Worm (Caenorhabditis elegans) whole organism, L2 larva: ENCODE results near the gene B0334.13.
"Not testable (repeated sequence)": the region's sequence is repeated elsewhere in the genome, so short reads cannot be mapped to it uniquely, and the experiment has no call there.

Experiments used
- Y55F3AM.14 ChIP-seq: fragments of 200-800 bp; sonication (Bioruptor generic); optimal IDR thresholded peaks from 2 replicates; lab custom pipeline; 2018; ENCODE audit warnings: mild to moderate bottlenecking, missing genetic modification characterization, missing compliant biosample characterization
- aly-2 ChIP-seq: fragments of 150-350 bp; optimal IDR thresholded peaks from 2 replicates; lab custom pipeline; 2014; ENCODE audit warnings: missing biosample characterization, missing genetic modification characterization
- ama-1 ChIP-seq: fragments of 150-350 bp; optimal IDR thresholded peaks from 2 replicates; lab custom pipeline; 2018; ENCODE audit warnings: inconsistent platforms
- nhr-10 ChIP-seq: sonication (generic microtip); optimal IDR thresholded peaks from 2 replicates; lab custom pipeline; 2017; ENCODE audit warnings: missing biosample characterization, missing genetic modification characterization
- nhr-12 ChIP-seq: fragments of 150-350 bp; optimal IDR thresholded peaks from 2 replicates; lab custom pipeline; 2014; ENCODE audit warnings: missing biosample characterization, missing genetic modification characterization
- nhr-23 ChIP-seq: fragments of 150-350 bp; optimal IDR thresholded peaks from 2 replicates; lab custom pipeline; 2014; ENCODE audit warnings: missing biosample characterization, missing genetic modification reagents, missing genetic modification characterization
- nhr-237 ChIP-seq: fragments of 150-350 bp; optimal IDR thresholded peaks from 2 replicates; lab custom pipeline; 2014; ENCODE audit warnings: missing biosample characterization, missing genetic modification characterization
- nhr-77 ChIP-seq: fragments of 150-350 bp; optimal IDR thresholded peaks from 2 replicates; lab custom pipeline; 2014; ENCODE audit warnings: missing biosample characterization, missing genetic modification characterization
- snpc-4 ChIP-seq: fragments of 150-350 bp; optimal IDR thresholded peaks from 2 replicates; lab custom pipeline; 2014; ENCODE audit warnings: missing biosample characterization, missing genetic modification characterization
- ztf-4 ChIP-seq: fragments of 150-350 bp; optimal IDR thresholded peaks from 2 replicates; lab custom pipeline; 2014; ENCODE audit warnings: missing biosample characterization, missing genetic modification characterization

DNA sequence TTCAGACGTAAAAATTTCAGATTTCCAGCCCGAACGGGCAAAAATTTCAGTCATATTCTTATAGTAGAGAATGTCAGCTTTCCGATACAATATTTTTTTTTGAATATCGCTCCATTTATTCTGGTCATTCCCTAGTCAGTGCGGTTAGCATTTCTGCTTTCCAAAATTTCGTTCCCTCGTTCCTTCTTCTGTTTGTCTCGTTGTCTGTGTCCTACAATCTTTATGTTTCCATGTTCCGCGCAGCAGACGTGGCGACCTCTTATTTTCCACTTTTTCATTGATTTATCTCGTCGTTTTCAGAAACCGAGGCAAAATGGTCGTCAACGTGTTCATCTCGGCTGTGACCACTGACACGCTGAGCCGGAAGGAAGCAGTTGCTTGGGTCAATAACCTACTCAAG is 45.7 kb upstream of the B0334.13 start, which contains the start of gene ebp-2:
- not testable (repeated sequence) for TF ChIP-seq ama-1 (lab: Kevin White, UChicago); ztf-4; snpc-4 (tag; lab: Kevin White, UChicago); aly-2; nhr-23 (tag; lab: Kevin White, UChicago); Y55F3AM.14 (GFP tag; lab: Kevin White, UChicago); nhr-237 (tag; lab: Kevin White, UChicago); nhr-10 (tag; lab: Kevin White, UChicago); nhr-77 (tag; lab: Kevin White, UChicago); nhr-12
